Worm (Caenorhabditis elegans) whole organism, L3 larva: ENCODE measurements around the gene mtre-1.

ENCODE experiments used
- R02D3.7 ChIP-seq: fragments of 150-350 bp; optimal IDR thresholded peaks from 2 replicates; lab custom pipeline; 2014; ENCODE audit warnings: missing biosample characterization, missing genetic modification characterization
- aly-2 ChIP-seq: fragments of 150-350 bp; optimal IDR thresholded peaks from 2 replicates; lab custom pipeline; 2014; ENCODE audit warnings: missing biosample characterization, missing genetic modification characterization
- ama-1 ChIP-seq: fragments of 150-350 bp; optimal IDR thresholded peaks from 2 replicates; lab custom pipeline; 2018
- ceh-28 ChIP-seq: fragments of 150-350 bp; optimal IDR thresholded peaks from 2 replicates; lab custom pipeline; 2014; ENCODE audit warnings: missing biosample characterization, missing genetic modification reagents, missing genetic modification characterization
- ceh-82 ChIP-seq: fragments of 150-350 bp; optimal IDR thresholded peaks from 2 replicates; lab custom pipeline; 2014; ENCODE audit warnings: missing biosample characterization, missing genetic modification characterization
- ceh-9 ChIP-seq: sonication (generic microtip); optimal IDR thresholded peaks from 2 replicates; lab custom pipeline; 2018; ENCODE audit warnings: missing biosample characterization, missing genetic modification characterization
- daf-12 ChIP-seq: fragments of 150-350 bp; optimal IDR thresholded peaks from 2 replicates; lab custom pipeline; 2014; ENCODE audit warnings: missing biosample characterization, missing genetic modification reagents, missing genetic modification characterization
- egl-27 ChIP-seq: sonication (generic microtip); optimal IDR thresholded peaks from 4 replicates; lab custom pipeline; 2017; ENCODE audit warnings: missing biosample characterization, missing genetic modification reagents, missing genetic modification characterization
- egl-5 ChIP-seq: fragments of 150-350 bp; optimal IDR thresholded peaks from 2 replicates; lab custom pipeline; 2017; ENCODE audit warnings: missing biosample characterization, missing genetic modification reagents, missing genetic modification characterization, inconsistent platforms
- elt-1 ChIP-seq: fragments of 150-350 bp; optimal IDR thresholded peaks from 2 replicates; lab custom pipeline; 2014; ENCODE audit warnings: missing biosample characterization, missing genetic modification characterization
- elt-2 ChIP-seq: sonication (generic microtip); optimal IDR thresholded peaks from 2 replicates; lab custom pipeline; 2016; ENCODE audit warnings: missing genetic modification reagents, mild to moderate bottlenecking, missing genetic modification characterization, missing compliant biosample characterization
- elt-3 ChIP-seq, 3 experiments: fragments of 150-350 bp in 1 of 3; sonication (generic microtip) in 2 of 3; optimal IDR thresholded peaks; 2 replicates in 2 of 3; 4 replicates in 1 of 3; lab custom pipeline; 2014 to 2017; ENCODE audit warnings: missing biosample characterization in 3 of 3, missing genetic modification characterization in 3 of 3
- eor-1 ChIP-seq, 2 experiments: fragments of 150-350 bp; optimal IDR thresholded peaks; 2 replicates each; lab custom pipeline; 2014 to 2018; ENCODE audit warnings: missing biosample characterization in 2 of 2, missing genetic modification characterization in 2 of 2
- fkh-10 ChIP-seq: sonication (generic microtip); optimal IDR thresholded peaks from 2 replicates; lab custom pipeline; 2017; ENCODE audit warnings: missing biosample characterization, missing genetic modification reagents, missing genetic modification characterization
- fkh-2 ChIP-seq: fragments of 150-350 bp; optimal IDR thresholded peaks from 2 replicates; lab custom pipeline; 2014; ENCODE audit warnings: missing biosample characterization, missing genetic modification reagents, missing genetic modification characterization
- fos-1 ChIP-seq: fragments of 150-350 bp; optimal IDR thresholded peaks from 2 replicates; lab custom pipeline; 2014; ENCODE audit warnings: missing biosample characterization, missing genetic modification characterization
- hmg-11 ChIP-seq: sonication (generic microtip); optimal IDR thresholded peaks from 2 replicates; lab custom pipeline; 2016; ENCODE audit warnings: missing genetic modification characterization, missing compliant biosample characterization
- jun-1 ChIP-seq: fragments of 150-350 bp; optimal IDR thresholded peaks from 2 replicates; lab custom pipeline; 2014; ENCODE audit warnings: missing biosample characterization, missing genetic modification reagents, missing genetic modification characterization
- lin-15B ChIP-seq: fragments of 150-350 bp; optimal IDR thresholded peaks from 2 replicates; lab custom pipeline; 2014; ENCODE audit warnings: missing biosample characterization, missing genetic modification characterization
- lin-39 ChIP-seq: fragments of 150-350 bp; optimal IDR thresholded peaks from 2 replicates; lab custom pipeline; 2018; ENCODE audit warnings: missing biosample characterization, missing genetic modification reagents, missing genetic modification characterization
- lsy-12 ChIP-seq: sonication (generic microtip); optimal IDR thresholded peaks from 2 replicates; lab custom pipeline; 2016; ENCODE audit warnings: mild to moderate bottlenecking, missing genetic modification characterization, missing compliant biosample characterization
- mdl-1 ChIP-seq: fragments of 150-350 bp; optimal IDR thresholded peaks from 2 replicates; lab custom pipeline; 2014; ENCODE audit warnings: missing biosample characterization, missing genetic modification characterization
- mml-1 ChIP-seq: fragments of 150-350 bp; sonication (generic microtip); optimal IDR thresholded peaks from 3 replicates; lab custom pipeline; 2014; ENCODE audit warnings: missing biosample characterization, missing genetic modification characterization
- nfya-1 ChIP-seq: sonication (generic microtip); optimal IDR thresholded peaks from 2 replicates; lab custom pipeline; 2017; ENCODE audit warnings: missing genetic modification characterization, mild to moderate bottlenecking, missing compliant biosample characterization, antibody characterized with exemption, moderate library complexity; ENCODE audit not compliant: insufficient read depth
- nhr-12 ChIP-seq: fragments of 150-350 bp; optimal IDR thresholded peaks from 2 replicates; lab custom pipeline; 2014; ENCODE audit warnings: missing biosample characterization, missing genetic modification characterization
- nhr-23 ChIP-seq: fragments of 150-350 bp; optimal IDR thresholded peaks from 2 replicates; lab custom pipeline; 2014; ENCODE audit warnings: missing biosample characterization, missing genetic modification reagents, missing genetic modification characterization
- nhr-237 ChIP-seq: fragments of 150-350 bp; optimal IDR thresholded peaks from 2 replicates; lab custom pipeline; 2014; ENCODE audit warnings: missing biosample characterization, missing genetic modification characterization
- nhr-25 ChIP-seq: sonication (generic microtip); optimal IDR thresholded peaks from 2 replicates; lab custom pipeline; 2017; ENCODE audit warnings: missing biosample characterization, missing genetic modification characterization
- nhr-28 ChIP-seq: fragments of 150-350 bp; optimal IDR thresholded peaks from 2 replicates; lab custom pipeline; 2014; ENCODE audit warnings: missing biosample characterization, missing genetic modification characterization
- nhr-43 ChIP-seq: sonication (generic microtip); optimal IDR thresholded peaks from 2 replicates; lab custom pipeline; 2016; ENCODE audit warnings: mild to moderate bottlenecking, missing genetic modification characterization, missing compliant biosample characterization; ENCODE audit not compliant: poor library complexity, severe bottlenecking
- nhr-67 ChIP-seq: fragments of 150-350 bp; optimal IDR thresholded peaks from 2 replicates; lab custom pipeline; 2014; ENCODE audit warnings: missing biosample characterization, missing genetic modification characterization
- nhr-76 ChIP-seq: fragments of 150-350 bp; sonication (generic microtip); optimal IDR thresholded peaks from 5 replicates; lab custom pipeline; 2014; ENCODE audit warnings: missing biosample characterization, missing genetic modification characterization
- nhr-77 ChIP-seq: fragments of 150-350 bp; optimal IDR thresholded peaks from 2 replicates; lab custom pipeline; 2014; ENCODE audit warnings: missing biosample characterization, missing genetic modification characterization
- pha-4 ChIP-seq: fragments of 150-350 bp; optimal IDR thresholded peaks from 2 replicates; lab custom pipeline; 2014; ENCODE audit warnings: missing biosample characterization, missing genetic modification reagents, missing genetic modification characterization
- pqm-1 ChIP-seq: fragments of 150-350 bp; optimal IDR thresholded peaks from 2 replicates; lab custom pipeline; 2017; ENCODE audit warnings: missing biosample characterization, missing genetic modification characterization, inconsistent platforms
- sea-2 ChIP-seq: fragments of 150-350 bp; sonication (generic microtip); optimal IDR thresholded peaks from 4 replicates; lab custom pipeline; 2014; ENCODE audit warnings: missing biosample characterization, missing genetic modification reagents, missing genetic modification characterization
- skn-1 ChIP-seq: fragments of 150-350 bp; optimal IDR thresholded peaks from 2 replicates; lab custom pipeline; 2014; ENCODE audit warnings: missing biosample characterization, missing genetic modification characterization
- snpc-4 ChIP-seq: fragments of 150-350 bp; optimal IDR thresholded peaks from 2 replicates; lab custom pipeline; 2014; ENCODE audit warnings: missing biosample characterization, missing genetic modification characterization
- tbx-2 ChIP-seq: sonication (generic microtip); optimal IDR thresholded peaks from 2 replicates; lab custom pipeline; 2016; ENCODE audit warnings: mild to moderate bottlenecking, missing genetic modification characterization, missing compliant biosample characterization
- unc-62 ChIP-seq: fragments of 150-350 bp; sonication (generic microtip); optimal IDR thresholded peaks from 4 replicates; lab custom pipeline; 2014; ENCODE audit warnings: missing biosample characterization, missing genetic modification reagents, missing genetic modification characterization
- zag-1 ChIP-seq: fragments of 150-350 bp; optimal IDR thresholded peaks from 2 replicates; lab custom pipeline; 2014; ENCODE audit warnings: missing biosample characterization, missing genetic modification characterization
- ztf-11 ChIP-seq: fragments of 150-350 bp; optimal IDR thresholded peaks from 2 replicates; lab custom pipeline; 2014; ENCODE audit warnings: missing biosample characterization, missing genetic modification characterization
- ztf-4 ChIP-seq: fragments of 150-350 bp; optimal IDR thresholded peaks from 2 replicates; lab custom pipeline; 2014; ENCODE audit warnings: missing biosample characterization, missing genetic modification characterization

Gene mtre-1

ce11 chrII:8027663-8028062 lies 22.7 kb downstream of the mtre-1 start, which contains the start of gene swsn-7:
swsn-7 (minus strand) TSS chrII:8027763.
- no peak for TF ChIP-seq unc-62 (GFP tag; lab: Kevin White, UChicago)
- no peak for TF ChIP-seq nhr-76 (tag; lab: Kevin White, UChicago)
- TF ChIP-seq lin-15B (tag; lab: Kevin White, UChicago) = no peak
- no peak for TF ChIP-seq egl-5 (tag; lab: Kevin White, UChicago)
- no peak for TF ChIP-seq egl-27 (tag; lab: Kevin White, UChicago)
- TF ChIP-seq nhr-23 = no peak
- no peak for TF ChIP-seq elt-1 (tag; lab: Kevin White, UChicago)
- no peak for TF ChIP-seq snpc-4

- TF ChIP-seq egl-27 (tag; lab: Kevin White, UChicago) (no peak), nhr-237 (tag; lab: Kevin White, UChicago) (no peak), pqm-1 (no peak), nhr-23 (no peak), aly-2 (tag; lab: Kevin White, UChicago) (no peak), nhr-28 (tag; lab: Kevin White, UChicago) (no peak), ceh-9 (tag; lab: Kevin White, UChicago) (no peak), eor-1 (tag; optimal IDR thresholded peaks at IDR 0.05; lab: Kevin White, UChicago) (no peak), ztf-11 (tag; lab: Kevin White, UChicago) (no peak), elt-2 (no peak)
These were observed 27.9 kb downstream of the mtre-1 start, which contains the start of gene hda-2 for ce11 chrII:8022461-8022860. hda-2 (minus strand) TSS chrII:8022561.

ce11 chrII:8020580-8021044 lies 29.8 kb downstream of the mtre-1 start:
- no peak for TF ChIP-seq nhr-76 (tag; lab: Kevin White, UChicago)
- peak; percentile 73 for TF ChIP-seq ztf-4
- peak; percentile 6 for TF ChIP-seq nhr-23
- no peak for TF ChIP-seq ceh-82 (tag; lab: Kevin White, UChicago)
- peak; percentile 34 for TF ChIP-seq nhr-43 (tag; lab: Kevin White, UChicago)
- TF ChIP-seq ama-1 = peak; percentile 42
- TF ChIP-seq elt-2 = peak; percentile 6
- peak; percentile 21 for TF ChIP-seq nhr-25

ce11 chrII:8017380-8017779 lies 33.0 kb downstream of the mtre-1 start, which contains the start of gene zyg-11:
zyg-11 (plus strand) TSS chrII:8017680.
- TF ChIP-seq ama-1 (no peak), egl-27 (tag; lab: Kevin White, UChicago) (no peak), pha-4 (peak; percentile 7), lin-15B (tag; lab: Kevin White, UChicago) (peak; percentile 63)

- TF ChIP-seq mml-1 = no peak
- no peak for TF ChIP-seq ceh-9 (tag; lab: Kevin White, UChicago)
- TF ChIP-seq mdl-1 (tag; lab: Kevin White, UChicago) = peak; percentile 73
- TF ChIP-seq tbx-2 (tag; lab: Kevin White, UChicago) = peak; percentile 26
- peak; percentile 77 for TF ChIP-seq lsy-12
- no peak for TF ChIP-seq nhr-12
- peak; percentile 96 for TF ChIP-seq nhr-23
- TF ChIP-seq nhr-28 (tag; lab: Kevin White, UChicago) = no peak
- TF ChIP-seq nhr-237 (tag; lab: Kevin White, UChicago) = no peak
- no peak for TF ChIP-seq aly-2 (tag; lab: Kevin White, UChicago)
- no peak for TF ChIP-seq nhr-77 (tag; lab: Kevin White, UChicago)
- TF ChIP-seq hmg-11 (tag; lab: Kevin White, UChicago) = no peak
- TF ChIP-seq ceh-28 (tag; lab: Kevin White, UChicago) = peak; percentile 34
- no peak for TF ChIP-seq egl-27 (tag; lab: Kevin White, UChicago)
- no peak for TF ChIP-seq nhr-76 (tag; lab: Kevin White, UChicago)
- no peak for TF ChIP-seq fkh-10 (GFP tag; lab: Kevin White, UChicago)
- peak; percentile 83 for TF ChIP-seq jun-1 (tag; lab: Kevin White, UChicago)
- no peak for TF ChIP-seq zag-1
- peak; percentile 91 for TF ChIP-seq nhr-43 (tag; lab: Kevin White, UChicago)
- no peak for TF ChIP-seq daf-12 (tag; lab: Kevin White, UChicago)
- no peak for TF ChIP-seq fkh-2
- TF ChIP-seq R02D3.7 (tag; lab: Kevin White, UChicago) = no peak
- no peak for TF ChIP-seq lin-15B (tag; lab: Kevin White, UChicago)
- no peak for TF ChIP-seq snpc-4
- TF ChIP-seq lin-39 (tag; lab: Kevin White, UChicago) = no peak
- TF ChIP-seq elt-3 (tag; optimal IDR thresholded peaks at IDR 0.05; lab: Kevin White, UChicago) = peak in 2 of 3 experiments; percentile 46 to 59
- no peak for TF ChIP-seq eor-1 (tag; optimal IDR thresholded peaks at IDR 0.05; lab: Kevin White, UChicago)
- TF ChIP-seq pha-4 = peak; percentile 32
- TF ChIP-seq ztf-4 = no peak
- peak; percentile 96 for TF ChIP-seq pqm-1
- TF ChIP-seq nfya-1 = peak; percentile 49
- TF ChIP-seq fos-1 = no peak
- TF ChIP-seq nhr-67 = no peak
- peak; percentile 93 for TF ChIP-seq nhr-25
- TF ChIP-seq ceh-82 (tag; lab: Kevin White, UChicago) = no peak
- no peak for TF ChIP-seq skn-1 (tag; lab: Kevin White, UChicago)
- TF ChIP-seq sea-2 (GFP tag; lab: Kevin White, UChicago) = no peak
These were observed 33.6 kb downstream of the mtre-1 start for ce11 chrII:8016761-8017160.
